Fruit fly (Drosophila melanogaster): ENCODE results near the gene pnt.
A peak's percentile ranks its signal among the peaks of the same experiment; 100 is the strongest.

DNA sequence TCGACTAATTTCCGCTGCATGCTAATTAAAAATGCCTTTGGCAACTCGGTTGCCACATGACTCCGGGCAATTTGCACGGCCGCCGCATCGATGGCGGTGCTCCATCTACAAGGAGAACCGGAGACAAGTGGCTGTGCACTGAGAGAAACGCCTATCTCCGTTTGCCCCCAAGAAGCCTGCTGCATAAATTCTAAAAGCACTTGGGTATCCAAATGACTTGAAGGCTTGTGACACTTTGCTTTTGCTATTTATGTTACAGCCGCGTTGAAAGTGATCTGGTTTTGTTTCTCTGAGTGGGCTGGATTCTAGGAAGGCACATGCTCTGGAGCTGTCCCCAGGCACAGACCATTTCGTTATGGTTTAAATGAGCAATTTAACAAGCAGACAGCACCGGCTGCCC is 46.3 kb upstream of the pnt start:
- TF ChIP-seq CG13204 (GFP tag; optimal IDR thresholded peaks at IDR 0.05) (no peak), CG17806 (tag; optimal IDR thresholded peaks at IDR 0.05) (peak; percentile 53), CG9948 (tag; optimal IDR thresholded peaks at IDR 0.05) (peak; percentile 52), gl (tag; optimal IDR thresholded peaks at IDR 0.05) (no peak), CG14655 (GFP tag; optimal IDR thresholded peaks at IDR 0.05) (peak; percentile 83), rn (GFP tag; IDR thresholded peaks at IDR 0.05) (0 out of 2 replicates have a peak, but pooled peaks have one; percentile 20), CG4496 (GFP tag; IDR thresholded peaks at IDR 0.05) (peak; percentile 72), EcR (GFP tag; optimal IDR thresholded peaks at IDR 0.05) (no peak), CG34367 (tag; optimal IDR thresholded peaks at IDR 0.05) (no peak), Snoo (tag; optimal IDR thresholded peaks at IDR 0.05) (no peak), CG10348 (GFP tag; IDR thresholded peaks at IDR 0.05) (no peak), D1 (tag; optimal IDR thresholded peaks at IDR 0.05) (no peak), Pif1A (GFP tag; optimal IDR thresholded peaks at IDR 0.05) (peak; percentile 58)
